Worm (Caenorhabditis elegans) whole organism, young adult: ENCODE measurements around the gene lys-10.
A peak's percentile ranks its signal among the peaks of the same experiment; 100 is the strongest.

Experiments used
- D2030.7 ChIP-seq: fragments of 200-800 bp; sonication (Bioruptor generic); IDR thresholded peaks from 2 replicates; pipeline ENCODE4 v1.3.6; 2022; ENCODE audit warnings: missing genetic modification reagents, missing genetic modification characterization, missing compliant biosample characterization
- ama-1 ChIP-seq, 3 experiments: fragments of 150-350 bp in 1 of 3; sonication (generic microtip) in 2 of 3; optimal IDR thresholded peaks; 2 replicates each; lab custom pipeline; 2014 to 2018; ENCODE audit warnings: missing biosample characterization in 2 of 3, missing genetic modification characterization in 2 of 3, missing genetic modification reagents in 2 of 3
- attf-5 ChIP-seq: fragments of 200-800 bp; sonication (Bioruptor generic); optimal IDR thresholded peaks from 2 replicates; lab custom pipeline; 2018; ENCODE audit warnings: mild to moderate bottlenecking, missing genetic modification characterization, missing compliant biosample characterization
- ekl-4 ChIP-seq: fragments of 200-800 bp; sonication (Bioruptor generic); IDR thresholded peaks from 2 replicates; pipeline ENCODE4 v1.3.6; 2022; ENCODE audit warnings: missing genetic modification reagents, missing genetic modification characterization, missing compliant biosample characterization
- him-1 ChIP-seq: sonication (generic microtip); optimal IDR thresholded peaks from 2 replicates; lab custom pipeline; 2016; ENCODE audit warnings: missing genotype, missing genetic modification reagents, missing genetic modification characterization, missing compliant biosample characterization
- hmg-1.2 ChIP-seq: fragments of 200-800 bp; sonication (Bioruptor generic); IDR thresholded peaks from 2 replicates; pipeline ENCODE4 v1.3.6; 2022; ENCODE audit warnings: missing genetic modification reagents, missing genetic modification characterization, missing compliant biosample characterization
- let-607 ChIP-seq, 2 experiments: fragments of 200-800 bp in 1 of 2; sonication (Bioruptor generic) in 1 of 2; sonication (generic microtip) in 1 of 2; optimal IDR thresholded peaks; 2 replicates each; lab custom pipeline; 2016 to 2018; ENCODE audit warnings: mild to moderate bottlenecking in 2 of 2, missing compliant biosample characterization in 2 of 2, missing genetic modification characterization in 2 of 2, moderate library complexity in 2 of 2, missing genotype in 1 of 2
- lin-35 ChIP-seq, 3 experiments: fragments of 150-350 bp in 2 of 3; sonication (generic microtip) in 1 of 3; optimal IDR thresholded peaks; 2 replicates each; lab custom pipeline; 2014 to 2018; ENCODE audit warnings: missing biosample characterization in 3 of 3, missing genetic modification characterization in 3 of 3, missing genetic modification reagents in 3 of 3
- lsl-1 ChIP-seq: fragments of 200-800 bp; sonication (Bioruptor generic); optimal IDR thresholded peaks from 2 replicates; lab custom pipeline; 2018; ENCODE audit warnings: mild to moderate bottlenecking, missing genetic modification characterization, moderate library complexity, missing compliant biosample characterization
- madf-10 ChIP-seq: sonication (generic microtip); optimal IDR thresholded peaks from 2 replicates; lab custom pipeline; 2016; ENCODE audit warnings: mild to moderate bottlenecking, missing genetic modification characterization, missing compliant biosample characterization
- mel-28 ChIP-seq: sonication (generic microtip); optimal IDR thresholded peaks from 2 replicates; lab custom pipeline; 2016; ENCODE audit warnings: borderline replicate concordance, mild to moderate bottlenecking, missing genetic modification characterization, missing compliant biosample characterization
- sdz-38 ChIP-seq: sonication (generic microtip); optimal IDR thresholded peaks from 2 replicates; lab custom pipeline; 2016; ENCODE audit warnings: missing genotype, missing genetic modification characterization, missing compliant biosample characterization
- somi-1 ChIP-seq: fragments of 200-800 bp; sonication (Bioruptor generic); optimal IDR thresholded peaks from 2 replicates; lab custom pipeline; 2018; ENCODE audit warnings: mild to moderate bottlenecking, missing genetic modification characterization, missing compliant biosample characterization
- ztf-22 ChIP-seq: fragments of 200-800 bp; sonication (Bioruptor generic); optimal IDR thresholded peaks from 2 replicates; lab custom pipeline; 2018; ENCODE audit warnings: mild to moderate bottlenecking, missing genetic modification characterization, moderate library complexity, missing compliant biosample characterization

- TF ChIP-seq ztf-22 (GFP tag; lab: Kevin White, UChicago) (no peak), somi-1 (GFP tag; lab: Kevin White, UChicago) (no peak), lsl-1 (GFP tag; lab: Kevin White, UChicago) (no peak), D2030.7 (GFP tag; lab: Robert Waterston, UW) (no peak), sdz-38 (tag; lab: Kevin White, UChicago) (no peak), hmg-1.2 (peak; percentile 31; the same call in 1 of the 2 replicates), attf-5 (GFP tag; lab: Kevin White, UChicago) (no peak), ama-1 (optimal IDR thresholded peaks at IDR 0.05; lab: Kevin White, UChicago) (no peak), ama-1 (GFP tag; optimal IDR thresholded peaks at IDR 0.05; lab: Kevin White, UChicago) (no peak), ekl-4 (peak; percentile 65), madf-10 (tag; lab: Kevin White, UChicago) (no peak), mel-28 (tag; lab: Kevin White, UChicago) (no peak), let-607 (tag; optimal IDR thresholded peaks at IDR 0.05; lab: Kevin White, UChicago) (no peak), him-1 (tag; lab: Kevin White, UChicago) (no peak), lin-35 (GFP tag; optimal IDR thresholded peaks at IDR 0.05; lab: Kevin White, UChicago) (no peak)
Observed at ce11 chrIV:8301925-8302324, 30.7 kb upstream of the lys-10 start.
